Worm (Caenorhabditis elegans): ENCODE results near the gene chil-7.

DNA sequence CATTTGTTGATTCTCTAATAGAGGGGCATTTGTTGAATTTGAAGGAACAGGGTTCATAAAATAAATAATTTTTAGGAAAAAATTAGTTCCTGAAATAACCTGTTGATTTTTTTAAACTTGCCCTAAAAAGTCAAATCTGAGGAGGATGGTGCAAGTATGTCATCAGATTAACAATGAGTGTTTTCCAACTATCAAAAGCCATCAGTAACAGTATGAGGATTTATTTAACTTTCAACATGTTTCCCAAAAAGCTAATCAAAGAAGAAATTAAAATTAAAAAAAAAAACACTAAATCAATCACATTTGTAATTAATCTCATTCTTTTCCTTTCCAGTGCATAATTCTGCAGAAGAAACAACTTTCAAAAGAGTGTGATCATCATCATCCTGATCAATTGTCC, 11.4 kb downstream of the chil-7 start, which contains the start of gene chil-5:
- TF ChIP-seq dve-1 (tag; optimal IDR thresholded peaks at IDR 0.05) (no peak), pha-2 (tag; optimal IDR thresholded peaks at IDR 0.05) (no peak), ceh-45 (GFP tag; IDR thresholded peaks at IDR 0.05) (no peak), rnt-1 (tag; optimal IDR thresholded peaks at IDR 0.05) (no peak), fkh-10 (GFP tag; optimal IDR thresholded peaks at IDR 0.05) (no peak), npax-4 (tag; optimal IDR thresholded peaks at IDR 0.05) (no peak), nhr-11 (tag; optimal IDR thresholded peaks at IDR 0.05) (no peak), ama-1 (optimal IDR thresholded peaks at IDR 0.05) (no peak), mec-3 (tag; optimal IDR thresholded peaks at IDR 0.05; ENCODE audit: borderline replicate concordance) (no peak), pha-4 (tag; optimal IDR thresholded peaks at IDR 0.05) (no peak)
